Worm (Caenorhabditis elegans): ENCODE results near the gene D2023.6.

- TF ChIP-seq snpc-4 (tag; optimal IDR thresholded peaks at IDR 0.05) (no peak), ztf-11 (tag; optimal IDR thresholded peaks at IDR 0.05) (no peak), lin-11 (tag; optimal IDR thresholded peaks at IDR 0.05) (no peak), skn-1 (tag; optimal IDR thresholded peaks at IDR 0.05) (no peak), lin-13 (GFP tag; optimal IDR thresholded peaks at IDR 0.05) (no peak), mdl-1 (tag; optimal IDR thresholded peaks at IDR 0.05) (no peak)
These were observed 17.2 kb upstream of the D2023.6 start for ce11 chrV:11809935-11810334.
